Worm (Caenorhabditis elegans) whole organism, young adult: ENCODE data around the gene hst-3.2.

Experiments used
- B0261.1 ChIP-seq: sonication (generic microtip); optimal IDR thresholded peaks from 2 replicates; lab custom pipeline; 2016; ENCODE audit warnings: mild to moderate bottlenecking, missing genetic modification characterization, moderate library complexity, missing compliant biosample characterization
- F37B4.10 ChIP-seq: fragments of 200-800 bp; sonication (Bioruptor generic); IDR thresholded peaks from 2 replicates; pipeline ENCODE4 v1.3.6; 2022; ENCODE audit warnings: missing genetic modification characterization, missing compliant biosample characterization
- T07F8.4 ChIP-seq: sonication (generic microtip); optimal IDR thresholded peaks from 2 replicates; lab custom pipeline; 2016; ENCODE audit warnings: mild to moderate bottlenecking, missing genetic modification characterization, moderate library complexity, missing compliant biosample characterization
- Y53G8AR.9 ChIP-seq: fragments of 200-800 bp; sonication (Bioruptor generic); conservative IDR thresholded peaks from 2 replicates; pipeline ENCODE4 v1.3.6; 2022; ENCODE audit warnings: missing genetic modification reagents, missing genetic modification characterization, missing compliant biosample characterization
- ZK185.1 ChIP-seq: sonication (generic microtip); optimal IDR thresholded peaks from 2 replicates; lab custom pipeline; 2016; ENCODE audit warnings: mild to moderate bottlenecking, missing genetic modification characterization, missing compliant biosample characterization; ENCODE audit not compliant: poor library complexity, severe bottlenecking
- atf-7 ChIP-seq: sonication (generic microtip); optimal IDR thresholded peaks from 2 replicates; lab custom pipeline; 2017; ENCODE audit warnings: mild to moderate bottlenecking, missing genetic modification characterization, missing compliant biosample characterization
- bed-1 ChIP-seq: fragments of 200-800 bp; sonication (Bioruptor generic); IDR thresholded peaks from 2 replicates; pipeline ENCODE4 v1.3.6; 2022; ENCODE audit warnings: missing genetic modification reagents, missing genetic modification characterization, missing compliant biosample characterization
- bed-2 ChIP-seq: fragments of 200-800 bp; sonication (Bioruptor generic); IDR thresholded peaks from 2 replicates; pipeline ENCODE4 v1.3.6; 2022; ENCODE audit warnings: missing genetic modification reagents, missing genetic modification characterization, missing compliant biosample characterization
- ccch-3 ChIP-seq: fragments of 200-800 bp; sonication (Bioruptor generic); optimal IDR thresholded peaks from 2 replicates; lab custom pipeline; 2018; ENCODE audit warnings: mild to moderate bottlenecking, missing genetic modification characterization, missing compliant biosample characterization
- cebp-1 ChIP-seq, 2 experiments: fragments of 200-800 bp in 1 of 2; sonication (Bioruptor generic) in 1 of 2; sonication (generic microtip) in 1 of 2; IDR thresholded peaks in 1 of 2; optimal IDR thresholded peaks in 1 of 2; 2 replicates each; pipeline versions ENCODE4 v1.3.6 to Lab custom; 2017 to 2022; ENCODE audit warnings: missing compliant biosample characterization in 2 of 2, missing genetic modification characterization in 2 of 2, mild to moderate bottlenecking in 1 of 2, missing genetic modification reagents in 1 of 2, moderate library complexity in 1 of 2
- ceh-27 ChIP-seq: fragments of 200-800 bp; sonication (Bioruptor generic); optimal IDR thresholded peaks from 2 replicates; lab custom pipeline; 2018; ENCODE audit warnings: mild to moderate bottlenecking, missing genetic modification characterization, moderate library complexity, missing compliant biosample characterization
- ceh-40 ChIP-seq: fragments of 200-800 bp; sonication (Bioruptor generic); IDR thresholded peaks from 2 replicates; pipeline ENCODE4 v1.3.6; 2022; ENCODE audit warnings: missing genetic modification characterization, missing compliant biosample characterization
- chd-7 ChIP-seq: sonication (generic microtip); optimal IDR thresholded peaks from 2 replicates; lab custom pipeline; 2016; ENCODE audit warnings: mild to moderate bottlenecking, missing genetic modification characterization, moderate library complexity, missing compliant biosample characterization
- die-1 ChIP-seq: sonication (generic microtip); optimal IDR thresholded peaks from 2 replicates; lab custom pipeline; 2016; ENCODE audit warnings: missing genotype, mild to moderate bottlenecking, missing genetic modification characterization, missing compliant biosample characterization
- dpff-1 ChIP-seq: sonication (generic microtip); optimal IDR thresholded peaks from 2 replicates; lab custom pipeline; 2017; ENCODE audit warnings: mild to moderate bottlenecking, missing genetic modification characterization, missing compliant biosample characterization
- dpl-1 ChIP-seq: fragments of 150-350 bp; optimal IDR thresholded peaks from 2 replicates; lab custom pipeline; 2014; ENCODE audit warnings: missing biosample characterization, missing genetic modification reagents, missing genetic modification characterization
- gei-17 ChIP-seq: fragments of 200-800 bp; sonication (Bioruptor generic); optimal IDR thresholded peaks from 2 replicates; lab custom pipeline; 2018; ENCODE audit warnings: mild to moderate bottlenecking, missing genetic modification characterization, missing compliant biosample characterization
- hlh-26 ChIP-seq: fragments of 200-800 bp; sonication (Bioruptor generic); conservative IDR thresholded peaks from 2 replicates; pipeline ENCODE4 v1.3.6; 2022; ENCODE audit warnings: missing genetic modification reagents, missing genetic modification characterization, missing compliant biosample characterization
- let-526 ChIP-seq: fragments of 200-800 bp; sonication (Bioruptor generic); IDR thresholded peaks from 2 replicates; pipeline ENCODE4 v1.3.6; 2022; ENCODE audit warnings: missing genetic modification reagents, missing genetic modification characterization, missing compliant biosample characterization
- let-607 ChIP-seq, 2 experiments: fragments of 200-800 bp in 1 of 2; sonication (Bioruptor generic) in 1 of 2; sonication (generic microtip) in 1 of 2; optimal IDR thresholded peaks; 2 replicates each; lab custom pipeline; 2016 to 2018; ENCODE audit warnings: mild to moderate bottlenecking in 2 of 2, missing compliant biosample characterization in 2 of 2, missing genetic modification characterization in 2 of 2, moderate library complexity in 2 of 2, missing genotype in 1 of 2
- lin-26 ChIP-seq: fragments of 200-800 bp; sonication (Bioruptor generic); IDR thresholded peaks from 2 replicates; pipeline ENCODE4 v1.3.6; 2022; ENCODE audit warnings: missing genetic modification reagents, missing genetic modification characterization, missing compliant biosample characterization
- lin-35 ChIP-seq, 3 experiments: fragments of 150-350 bp in 2 of 3; sonication (generic microtip) in 1 of 3; optimal IDR thresholded peaks; 2 replicates each; lab custom pipeline; 2014 to 2018; ENCODE audit warnings: missing biosample characterization in 3 of 3, missing genetic modification characterization in 3 of 3, missing genetic modification reagents in 3 of 3
- madf-3 ChIP-seq: fragments of 200-800 bp; sonication (Bioruptor generic); IDR thresholded peaks from 2 replicates; pipeline ENCODE4 v1.3.6; 2022; ENCODE audit warnings: missing genetic modification reagents, missing genetic modification characterization, missing compliant biosample characterization
- mcd-1 ChIP-seq: fragments of 200-800 bp; sonication (Bioruptor generic); IDR thresholded peaks from 2 replicates; pipeline ENCODE4 v1.3.6; 2022; ENCODE audit warnings: missing genetic modification reagents, missing genetic modification characterization, missing compliant biosample characterization
- nfya-2 ChIP-seq: fragments of 200-800 bp; sonication (Bioruptor generic); IDR thresholded peaks from 2 replicates; pipeline ENCODE4 v1.3.6; 2022; ENCODE audit warnings: missing genetic modification reagents, missing genetic modification characterization, missing compliant biosample characterization
- nhr-120 ChIP-seq: fragments of 200-800 bp; sonication (Bioruptor generic); IDR thresholded peaks from 2 replicates; pipeline ENCODE4 v1.3.6; 2022; ENCODE audit warnings: missing genetic modification characterization, missing compliant biosample characterization
- nhr-27 ChIP-seq: fragments of 200-800 bp; sonication (Bioruptor generic); optimal IDR thresholded peaks from 2 replicates; lab custom pipeline; 2018; ENCODE audit warnings: mild to moderate bottlenecking, missing genetic modification characterization, moderate library complexity, missing compliant biosample characterization
- rpc-1 ChIP-seq, 2 experiments: fragments of 150-350 bp in 1 of 2; sonication (generic microtip) in 1 of 2; optimal IDR thresholded peaks; 2 replicates each; lab custom pipeline; 2014 to 2018; ENCODE audit warnings: missing biosample characterization in 1 of 2, missing genetic modification characterization in 1 of 2, missing genetic modification reagents in 1 of 2, missing genotype in 1 of 2
- sea-2 ChIP-seq: fragments of 200-800 bp; sonication (Bioruptor generic); IDR thresholded peaks from 2 replicates; pipeline ENCODE4 v1.3.6; 2022; ENCODE audit warnings: missing genetic modification characterization, missing compliant biosample characterization
- snpc-3.4 ChIP-seq: sonication (generic microtip); optimal IDR thresholded peaks from 2 replicates; lab custom pipeline; 2017; ENCODE audit warnings: missing genetic modification characterization, mild to moderate bottlenecking, missing compliant biosample characterization, antibody characterized with exemption, moderate library complexity, missing genotype, missing genetic modification reagents
- sptf-2 ChIP-seq: fragments of 200-800 bp; sonication (Bioruptor generic); optimal IDR thresholded peaks from 2 replicates; lab custom pipeline; 2018; ENCODE audit warnings: mild to moderate bottlenecking, missing genetic modification characterization, missing compliant biosample characterization
- unc-130 ChIP-seq: sonication (generic microtip); optimal IDR thresholded peaks from 2 replicates; lab custom pipeline; 2016; ENCODE audit warnings: missing genetic modification reagents, missing genetic modification characterization, missing compliant biosample characterization
- zfh-2 ChIP-seq: fragments of 200-800 bp; sonication (Bioruptor generic); conservative IDR thresholded peaks from 2 replicates; pipeline ENCODE4 v1.3.6; 2022; ENCODE audit warnings: missing genetic modification reagents, missing genetic modification characterization, missing compliant biosample characterization
- ztf-18 ChIP-seq: sonication (generic microtip); optimal IDR thresholded peaks from 2 replicates; lab custom pipeline; 2016; ENCODE audit warnings: missing genotype, mild to moderate bottlenecking, missing genetic modification characterization, missing compliant biosample characterization
- ztf-6 ChIP-seq: fragments of 200-800 bp; sonication (Bioruptor generic); IDR thresholded peaks from 2 replicates; pipeline ENCODE4 v1.3.6; 2022; ENCODE audit warnings: missing genetic modification reagents, missing genetic modification characterization, missing compliant biosample characterization

Gene hst-3.2

DNA sequence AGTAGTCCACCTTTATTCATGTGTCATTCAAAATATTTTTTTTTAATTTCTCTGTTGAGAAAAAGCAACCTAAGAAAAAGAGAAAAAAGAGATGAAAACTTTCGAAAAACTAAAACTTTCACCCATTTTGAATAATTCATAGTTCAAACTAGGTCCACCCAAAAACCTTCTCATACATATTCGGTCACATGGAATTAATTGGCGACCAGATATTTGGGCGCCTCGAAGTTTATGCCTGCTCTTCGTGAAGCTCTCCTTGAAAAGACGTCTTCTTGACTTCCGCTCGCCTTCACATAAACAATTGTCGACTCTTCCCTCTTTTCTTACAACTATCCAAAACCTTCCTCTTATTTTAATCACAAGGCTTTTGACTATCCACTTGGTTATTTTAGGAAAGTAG lies 31.8 kb upstream of the hst-3.2 start:
- TF ChIP-seq ceh-40 (GFP tag; lab: Robert Waterston, UW) (no peak), snpc-3.4 (tag; lab: Kevin White, UChicago) (no peak), sea-2 (GFP tag; lab: Robert Waterston, UW) (no peak), atf-7 (no peak)

DNA sequence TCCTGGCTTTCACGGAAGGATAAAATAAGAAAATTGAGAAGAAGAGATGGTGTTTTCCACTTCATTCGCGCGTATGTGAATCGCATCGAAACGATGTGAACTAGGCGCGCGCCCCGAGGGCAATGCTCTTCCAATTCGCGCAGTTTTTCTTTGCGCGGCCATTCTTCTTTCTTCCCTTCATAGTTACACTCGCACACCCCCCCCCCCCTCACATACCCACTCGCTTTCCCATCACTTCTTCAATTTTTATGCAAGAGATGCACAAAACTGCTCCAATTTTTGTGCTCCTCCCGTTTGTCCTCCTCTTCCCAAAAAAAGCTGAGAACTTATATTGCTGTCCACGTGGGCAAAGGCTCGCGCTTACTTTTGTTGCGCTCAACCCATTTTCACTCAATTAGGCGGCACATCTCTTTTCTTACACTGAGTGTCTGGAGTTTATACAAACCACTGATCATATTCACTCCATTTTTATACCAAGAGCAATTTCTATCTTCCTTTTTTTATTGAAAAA lies 29.8 kb upstream of the hst-3.2 start:
- TF ChIP-seq gei-17 (GFP tag; lab: Kevin White, UChicago) (no peak), chd-7 (tag; lab: Kevin White, UChicago) (peak; percentile 3), zfh-2 (0 out of 2 replicates have a peak, but pooled peaks have one; percentile 52), cebp-1 (GFP tag; IDR thresholded peaks at IDR 0.05; lab: Robert Waterston, UW) (no peak), cebp-1 (tag; optimal IDR thresholded peaks at IDR 0.05; lab: Kevin White, UChicago) (no peak)

- TF ChIP-seq lin-26 (GFP tag; lab: Robert Waterston, UW): no peak
- TF ChIP-seq bed-1: no peak
- TF ChIP-seq sptf-2 (GFP tag; lab: Kevin White, UChicago): no peak
- no peak for TF ChIP-seq nfya-2 (GFP tag; lab: Robert Waterston, UW)
- no peak for TF ChIP-seq let-607 (tag; optimal IDR thresholded peaks at IDR 0.05; lab: Kevin White, UChicago)
- TF ChIP-seq, all 124 proteins: peak for 0
These were observed 26.4 kb upstream of the hst-3.2 start for ce11 chrX:2950234-2950633.

- TF ChIP-seq T07F8.4 (tag; lab: Kevin White, UChicago) (no peak), B0261.1 (tag; lab: Kevin White, UChicago) (no peak), madf-3 (GFP tag; lab: Robert Waterston, UW) (no peak), lin-35 (GFP tag; optimal IDR thresholded peaks at IDR 0.05; lab: Kevin White, UChicago) (no peak), dpl-1 (no peak), die-1 (tag; lab: Kevin White, UChicago) (no peak), sea-2 (GFP tag; lab: Robert Waterston, UW) (no peak), ZK185.1 (tag; lab: Kevin White, UChicago) (no peak), dpff-1 (tag; lab: Kevin White, UChicago) (no peak), ccch-3 (GFP tag; lab: Kevin White, UChicago) (no peak), let-526 (GFP tag; lab: Robert Waterston, UW) (no peak), rpc-1 (optimal IDR thresholded peaks at IDR 0.05; lab: Kevin White, UChicago) (no peak), rpc-1 (tag; optimal IDR thresholded peaks at IDR 0.05; lab: Kevin White, UChicago) (no peak), bed-2 (no peak), nhr-27 (tag; lab: Kevin White, UChicago) (no peak)
These were observed 22.8 kb upstream of the hst-3.2 start, which contains the start of the genes Y41G9A.10 and Y41G9A.5 for ce11 chrX:2946508-2947005. Gene Y41G9A.10 (minus strand): TSS chrX:2946558. Gene Y41G9A.5 (plus strand): TSS chrX:2946667.

ce11 chrX:2945950-2946349 lies 22.2 kb upstream of the hst-3.2 start:
- no peak for TF ChIP-seq ztf-6 (GFP tag; lab: Robert Waterston, UW)
- TF ChIP-seq B0261.1 (tag; lab: Kevin White, UChicago): no peak
- TF ChIP-seq zfh-2: peak; percentile 54; the same call in 1 of the 2 replicates
- no peak for TF ChIP-seq F37B4.10 (GFP tag; lab: Robert Waterston, UW)
- TF ChIP-seq madf-3 (GFP tag; lab: Robert Waterston, UW): 0 out of 2 replicates have a peak, but pooled peaks have one; percentile 70
- no peak for TF ChIP-seq unc-130 (GFP tag; lab: Kevin White, UChicago)
- no peak for TF ChIP-seq nfya-2 (GFP tag; lab: Robert Waterston, UW)
- no peak for TF ChIP-seq hlh-26 (GFP tag; lab: Robert Waterston, UW)
- TF ChIP-seq dpff-1 (tag; lab: Kevin White, UChicago): no peak
- TF ChIP-seq mcd-1 (GFP tag; lab: Robert Waterston, UW): 0 out of 2 replicates have a peak, but pooled peaks have one; percentile 9
- no peak for TF ChIP-seq ztf-18 (tag; lab: Kevin White, UChicago)
- TF ChIP-seq ceh-27 (GFP tag; lab: Kevin White, UChicago): no peak
- no peak for TF ChIP-seq let-607 (tag; optimal IDR thresholded peaks at IDR 0.05; lab: Kevin White, UChicago)
- no peak for TF ChIP-seq Y53G8AR.9
- no peak for TF ChIP-seq nhr-120 (GFP tag; lab: Robert Waterston, UW)
- TF ChIP-seq, all 124 proteins: peak for 3
